Fruit fly (Drosophila melanogaster) whole organism, embryonic: ENCODE data around the gene Flad1.

Source experiments
- CG10267 ChIP-seq: fragments of 200-800 bp; sonication (Bioruptor generic); optimal IDR thresholded peaks from 2 replicates; lab custom pipeline; 2018; ENCODE audit warnings: missing biosample characterization, mild to moderate bottlenecking, missing genetic modification characterization, moderate library complexity
- CG10321 ChIP-seq: fragments of 200-800 bp; sonication (Bioruptor generic); IDR thresholded peaks from 2 replicates; pipeline ENCODE4 v1.3.6; 2022; ENCODE audit warnings: missing biosample characterization, missing genetic modification characterization
- CG10462 ChIP-seq: fragments of 200-800 bp; sonication (Bioruptor generic); optimal IDR thresholded peaks from 2 replicates; lab custom pipeline; 2016; ENCODE audit warnings: missing biosample characterization, missing genetic modification characterization
- CG11504 ChIP-seq: fragments of 200-800 bp; sonication (Bioruptor generic); optimal IDR thresholded peaks from 3 replicates; lab custom pipeline; 2019; ENCODE audit warnings: missing biosample characterization, mild to moderate bottlenecking, missing genetic modification characterization, moderate library complexity
- CG13424 ChIP-seq: fragments of 200-800 bp; sonication (Bioruptor generic); optimal IDR thresholded peaks from 2 replicates; lab custom pipeline; 2019; ENCODE audit warnings: missing biosample characterization, mild to moderate bottlenecking, missing genetic modification characterization, moderate library complexity
- CG14014 ChIP-seq: fragments of 200-800 bp; sonication (Bioruptor generic); IDR thresholded peaks from 2 replicates; pipeline ENCODE4 v1.3.6; 2022; ENCODE audit warnings: missing biosample characterization, missing genetic modification characterization
- CG14860 ChIP-seq: fragments of 200-800 bp; sonication (Bioruptor generic); IDR thresholded peaks from 3 replicates; pipeline ENCODE4 v1.3.6; 2022; ENCODE audit warnings: missing biosample characterization, missing genetic modification characterization; ENCODE audit not compliant: partially characterized antibody
- CG16863 ChIP-seq: fragments of 200-800 bp; sonication (Bioruptor generic); optimal IDR thresholded peaks from 3 replicates; lab custom pipeline; 2016; ENCODE audit warnings: missing biosample characterization, missing genetic modification characterization
- CG18011 ChIP-seq: fragments of 200-800 bp; sonication (Bioruptor generic); optimal IDR thresholded peaks from 2 replicates; lab custom pipeline; 2017; ENCODE audit warnings: missing biosample characterization, missing genetic modification characterization, mild to moderate bottlenecking, moderate library complexity, missing genotype
- CG18262 ChIP-seq: fragments of 200-800 bp; optimal IDR thresholded peaks from 3 replicates; lab custom pipeline; 2019; ENCODE audit warnings: missing biosample characterization, mild to moderate bottlenecking, missing genetic modification characterization, moderate library complexity
- CG2202 ChIP-seq: fragments of 200-800 bp; sonication (Bioruptor generic); optimal IDR thresholded peaks from 2 replicates; lab custom pipeline; 2018; ENCODE audit warnings: missing biosample characterization, mild to moderate bottlenecking, missing genetic modification characterization
- CG2875 ChIP-seq: fragments of 200-800 bp; sonication (Bioruptor generic); optimal IDR thresholded peaks from 2 replicates; lab custom pipeline; 2017; ENCODE audit warnings: missing biosample characterization, mild to moderate bottlenecking, missing genetic modification characterization, missing genetic modification reagents
- CG30403 ChIP-seq: fragments of 200-800 bp; sonication (Bioruptor generic); optimal IDR thresholded peaks from 3 replicates; lab custom pipeline; 2016; ENCODE audit warnings: missing biosample characterization, missing genetic modification characterization
- CG30431 ChIP-seq: fragments of 200-800 bp; sonication (Bioruptor generic); optimal IDR thresholded peaks from 2 replicates; lab custom pipeline; 2017; ENCODE audit warnings: missing biosample characterization, missing genetic modification characterization
- CG31224 ChIP-seq: fragments of 200-800 bp; sonication (Bioruptor generic); IDR thresholded peaks from 2 replicates; pipeline ENCODE4 v1.3.6; 2022; ENCODE audit warnings: missing biosample characterization, missing genetic modification characterization
- CG3995 ChIP-seq: fragments of 200-800 bp; sonication (Bioruptor generic); optimal IDR thresholded peaks from 3 replicates; lab custom pipeline; 2016; ENCODE audit warnings: missing biosample characterization, missing genetic modification characterization
- CG6683 ChIP-seq: fragments of 200-800 bp; sonication (Bioruptor generic); optimal IDR thresholded peaks from 2 replicates; lab custom pipeline; 2017; ENCODE audit warnings: missing biosample characterization, mild to moderate bottlenecking, missing genetic modification characterization, missing genetic modification reagents
- CG8388 ChIP-seq: fragments of 200-800 bp; sonication (Bioruptor generic); optimal IDR thresholded peaks from 2 replicates; lab custom pipeline; 2019; ENCODE audit warnings: missing biosample characterization, mild to moderate bottlenecking, missing genetic modification characterization, moderate library complexity
- CG8478 ChIP-seq: fragments of >200 bp; optimal IDR thresholded peaks from 2 replicates; lab custom pipeline; 2018
- D19B ChIP-seq: fragments of 200-800 bp; sonication (Bioruptor generic); optimal IDR thresholded peaks from 2 replicates; lab custom pipeline; 2017; ENCODE audit warnings: missing biosample characterization, mild to moderate bottlenecking, missing genetic modification characterization
- H15 ChIP-seq: fragments of 200-800 bp; sonication (Bioruptor generic); IDR thresholded peaks from 3 replicates; pipeline ENCODE4 v1.3.6; 2022; ENCODE audit warnings: missing biosample characterization, missing genetic modification characterization
- Hr51 ChIP-seq, 2 experiments: fragments of 200-800 bp; sonication (Bioruptor generic); optimal IDR thresholded peaks; 2 replicates in 1 of 2; 3 replicates in 1 of 2; lab custom pipeline; 2016 to 2018; ENCODE audit warnings: missing biosample characterization in 2 of 2, missing genetic modification characterization in 2 of 2, mild to moderate bottlenecking in 1 of 2, moderate library complexity in 1 of 2
- Meics ChIP-seq: fragments of 200-800 bp; sonication (Bioruptor generic); optimal IDR thresholded peaks from 2 replicates; lab custom pipeline; 2017; ENCODE audit warnings: missing biosample characterization, mild to moderate bottlenecking, missing genetic modification characterization
- NFAT ChIP-seq: fragments of 200-800 bp; sonication (Bioruptor generic); IDR thresholded peaks from 2 replicates; pipeline ENCODE4 v1.3.6; 2022; ENCODE audit warnings: missing biosample characterization, missing genetic modification characterization
- PHDP ChIP-seq: fragments of 200-800 bp; sonication (Bioruptor generic); optimal IDR thresholded peaks from 3 replicates; lab custom pipeline; 2018; ENCODE audit warnings: missing biosample characterization, mild to moderate bottlenecking, missing genetic modification characterization, moderate library complexity
- Ptx1 ChIP-seq: fragments of 200-800 bp; sonication (Bioruptor generic); IDR thresholded peaks from 2 replicates; pipeline ENCODE4 v1.3.6; 2022; ENCODE audit warnings: missing biosample characterization, missing genetic modification characterization
- bab2 ChIP-seq: fragments of 200-800 bp; sonication (Bioruptor generic); optimal IDR thresholded peaks from 2 replicates; lab custom pipeline; 2016; ENCODE audit warnings: missing biosample characterization, missing genetic modification characterization
- bbx ChIP-seq: fragments of 200-800 bp; sonication (Bioruptor generic); IDR thresholded peaks from 2 replicates; pipeline ENCODE4 v1.3.6; 2022; ENCODE audit warnings: missing biosample characterization, missing genetic modification characterization; ENCODE audit not compliant: partially characterized antibody
- cato ChIP-seq: fragments of 200-800 bp; sonication (Bioruptor generic); optimal IDR thresholded peaks from 2 replicates; lab custom pipeline; 2016; ENCODE audit warnings: missing biosample characterization, missing genetic modification characterization, borderline replicate concordance
- gce ChIP-seq: fragments of 200-800 bp; sonication (Bioruptor generic); IDR thresholded peaks from 3 replicates; pipeline ENCODE4 v1.3.6; 2022; ENCODE audit warnings: missing biosample characterization, missing genetic modification characterization
- gem ChIP-seq: fragments of 200-800 bp; sonication (Bioruptor generic); optimal IDR thresholded peaks from 2 replicates; lab custom pipeline; 2019; ENCODE audit warnings: missing biosample characterization, mild to moderate bottlenecking, missing genetic modification characterization, moderate library complexity
- grau ChIP-seq: fragments of 200-800 bp; optimal IDR thresholded peaks from 3 replicates; lab custom pipeline; 2019; ENCODE audit warnings: missing biosample characterization, mild to moderate bottlenecking, missing genetic modification characterization, moderate library complexity
- hbn ChIP-seq: fragments of 200-800 bp; sonication (Bioruptor generic); IDR thresholded peaks from 2 replicates; pipeline ENCODE4 v1.3.6; 2022; ENCODE audit warnings: missing biosample characterization, missing genetic modification characterization; ENCODE audit not compliant: partially characterized antibody
- inv ChIP-seq: fragments of 200-800 bp; sonication (Bioruptor generic); IDR thresholded peaks from 2 replicates; pipeline ENCODE4 v1.3.6; 2022; ENCODE audit warnings: missing biosample characterization, missing genetic modification characterization; ENCODE audit not compliant: partially characterized antibody
- ken ChIP-seq: fragments of 200-800 bp; sonication (Bioruptor generic); IDR thresholded peaks from 3 replicates; pipeline ENCODE4 v1.3.6; 2022; ENCODE audit warnings: missing biosample characterization, missing genetic modification characterization
- nom ChIP-seq: fragments of 200-800 bp; sonication (Bioruptor generic); optimal IDR thresholded peaks from 2 replicates; lab custom pipeline; 2017; ENCODE audit warnings: missing biosample characterization, missing genetic modification characterization, mild to moderate bottlenecking, moderate library complexity, missing genetic modification reagents
- org-1 ChIP-seq: fragments of 200-800 bp; sonication (Bioruptor generic); optimal IDR thresholded peaks from 2 replicates; lab custom pipeline; 2017; ENCODE audit warnings: missing biosample characterization, missing genetic modification characterization
- pnt ChIP-seq: fragments of 200-800 bp; sonication (Bioruptor generic); optimal IDR thresholded peaks from 3 replicates; lab custom pipeline; 2016; ENCODE audit warnings: missing biosample characterization, missing genetic modification characterization
- prd ChIP-seq, 3 experiments: fragments of >200 bp in 2 of 3; fragments of 200-800 bp in 1 of 3; sonication (Bioruptor generic) in 1 of 3; optimal IDR thresholded peaks in 2 of 3; IDR thresholded peaks in 1 of 3; 2 replicates in 2 of 3; 3 replicates in 1 of 3; pipeline versions ENCODE4 v1.3.6 to Lab custom; 2017 to 2022; ENCODE audit warnings: missing biosample characterization in 1 of 3, missing genetic modification characterization in 1 of 3
- pros ChIP-seq: fragments of 200-800 bp; sonication (Bioruptor generic); optimal IDR thresholded peaks from 3 replicates; lab custom pipeline; 2019; ENCODE audit warnings: missing biosample characterization, mild to moderate bottlenecking, missing genetic modification characterization, moderate library complexity
- ranshi ChIP-seq: fragments of 200-800 bp; sonication (Bioruptor generic); IDR thresholded peaks from 2 replicates; pipeline ENCODE4 v1.3.6; 2022; ENCODE audit warnings: missing biosample characterization, missing genetic modification characterization
- repo ChIP-seq: fragments of 200-800 bp; sonication (Bioruptor generic); optimal IDR thresholded peaks from 2 replicates; lab custom pipeline; 2016; ENCODE audit warnings: missing biosample characterization, missing genetic modification characterization
- sc ChIP-seq, 3 experiments: fragments of >200 bp in 2 of 3; fragments of 200-800 bp in 1 of 3; sonication (Bioruptor generic) in 1 of 3; optimal IDR thresholded peaks; 2 replicates in 2 of 3; 3 replicates in 1 of 3; lab custom pipeline; 2017; ENCODE audit warnings: mild to moderate bottlenecking in 1 of 3, missing biosample characterization in 1 of 3, missing genetic modification characterization in 1 of 3, missing genetic modification reagents in 1 of 3
- sens ChIP-seq: fragments of 200-800 bp; sonication (Bioruptor generic); peaks from one replicate; lab custom pipeline; 2016; ENCODE audit warnings: missing biosample characterization, missing genetic modification characterization
- shn ChIP-seq: fragments of 200-800 bp; sonication (Bioruptor generic); optimal IDR thresholded peaks from 3 replicates; lab custom pipeline; 2016; ENCODE audit warnings: missing biosample characterization, missing genetic modification characterization
- trem ChIP-seq: fragments of 200-800 bp; optimal IDR thresholded peaks from 3 replicates; lab custom pipeline; 2019; ENCODE audit warnings: missing biosample characterization, mild to moderate bottlenecking, missing genetic modification characterization, moderate library complexity
- vvl ChIP-seq: fragments of 200-800 bp; sonication (Bioruptor generic); IDR thresholded peaks from 2 replicates; pipeline ENCODE4 v1.3.6; 2022; ENCODE audit warnings: missing biosample characterization, missing genetic modification characterization
- zf30C ChIP-seq: fragments of 200-800 bp; sonication (Bioruptor generic); optimal IDR thresholded peaks from 3 replicates; lab custom pipeline; 2018; ENCODE audit warnings: missing biosample characterization, mild to moderate bottlenecking, missing genetic modification characterization

The Flad1 gene

dm6 chrX:12923258-12923901, 20.1 kb upstream of the Flad1 start (continued):
- TF ChIP-seq sc (optimal IDR thresholded peaks at IDR 0.05; lab: Kevin White, UChicago) (no peak), sc (GFP tag; optimal IDR thresholded peaks at IDR 0.05; lab: Kevin White, UChicago) (peak; percentile 9), gce (GFP tag; lab: Robert Waterston, UW) (0 out of 3 replicates have a peak, but pooled peaks have one; percentile 20), pnt (no peak), CG3995 (GFP tag; lab: Kevin White, UChicago) (no peak), repo (GFP tag; lab: Kevin White, UChicago) (no peak), CG10321 (GFP tag; lab: Robert Waterston, UW) (no peak), Hr51 (GFP tag; optimal IDR thresholded peaks at IDR 0.05; lab: Kevin White, UChicago) (peak in 1 of 2 experiments; percentile 28), inv (GFP tag; lab: Robert Waterston, UW) (no peak), bab2 (GFP tag; lab: Kevin White, UChicago) (no peak), CG10267 (tag; lab: Kevin White, UChicago) (peak; percentile 25), grau (tag; lab: Kevin White, UChicago) (peak; percentile 31), sens (peak; percentile 80), vvl (GFP tag; lab: Robert Waterston, UW) (peak; percentile 25; the same call in 1 of the 2 replicates), CG18262 (peak; percentile 52), CG31224 (GFP tag; lab: Robert Waterston, UW) (no peak), CG11504 (tag; lab: Kevin White, UChicago) (peak; percentile 63), pros (GFP tag; lab: Kevin White, UChicago) (peak; percentile 8), H15 (0 out of 3 replicates have a peak, but pooled peaks have one; percentile 7), CG30403 (GFP tag; lab: Kevin White, UChicago) (peak; percentile 34), CG16863 (no peak), bbx (GFP tag; lab: Robert Waterston, UW) (no peak), nom (GFP tag; lab: Kevin White, UChicago) (no peak), CG8478 (no peak), CG13424 (peak; percentile 3), shn (GFP tag; lab: Kevin White, UChicago) (no peak), CG14014 (GFP tag; lab: Robert Waterston, UW) (no peak), CG8388 (peak; percentile 30), zf30C (GFP tag; lab: Kevin White, UChicago) (peak; percentile 59), CG10462 (GFP tag; lab: Kevin White, UChicago) (no peak), prd (optimal IDR thresholded peaks at IDR 0.05; lab: Kevin White, UChicago) (no peak), prd (GFP tag; IDR thresholded peaks at IDR 0.05; lab: Robert Waterston, UW) (peak; percentile 45; the same call in 1 of the 3 replicates), org-1 (GFP tag; lab: Kevin White, UChicago) (peak; percentile 19), PHDP (tag; lab: Kevin White, UChicago) (peak; percentile 21), Meics (GFP tag; lab: Kevin White, UChicago) (peak; percentile 9), ken (GFP tag; lab: Robert Waterston, UW) (0 out of 3 replicates have a peak, but pooled peaks have one; percentile 34), cato (no peak), CG14860 (no peak), Ptx1 (GFP tag; lab: Robert Waterston, UW) (0 out of 2 replicates have a peak, but pooled peaks have one; percentile 28), CG2875 (GFP tag; lab: Kevin White, UChicago) (peak; percentile 43), NFAT (GFP tag; lab: Robert Waterston, UW) (no peak), CG18011 (no peak), D19B (GFP tag; lab: Kevin White, UChicago) (no peak), ranshi (GFP tag; lab: Robert Waterston, UW) (peak; percentile 39; the same call in 1 of the 2 replicates), CG2202 (tag; lab: Kevin White, UChicago) (no peak), CG6683 (GFP tag; lab: Kevin White, UChicago) (no peak), hbn (GFP tag; lab: Robert Waterston, UW) (no peak), gem (peak; percentile 56), trem (tag; lab: Kevin White, UChicago) (peak; percentile 0), CG30431 (GFP tag; lab: Kevin White, UChicago) (peak; percentile 18)
